Worm (Caenorhabditis elegans): Measurements from ENCODE around the gene nft-1.

The nft-1 gene

ce11 chrIII:11946062-11946749, 22.5 kb downstream of the nft-1 start (continued):
- TF ChIP-seq lin-39 (tag; optimal IDR thresholded peaks at IDR 0.05) (peak; percentile 90), lin-13 (GFP tag; optimal IDR thresholded peaks at IDR 0.05) (peak; percentile 83), hpl-2 (GFP tag; optimal IDR thresholded peaks at IDR 0.05) (no peak), C34B4.2 (tag; optimal IDR thresholded peaks at IDR 0.05) (peak; percentile 66), unc-62 (GFP tag; optimal IDR thresholded peaks at IDR 0.05) (no peak), lir-3 (tag; optimal IDR thresholded peaks at IDR 0.05; ENCODE audit: poor library complexity) (peak; percentile 99), F16B12.6 (tag; optimal IDR thresholded peaks at IDR 0.05) (peak; percentile 61), sup-37 (GFP tag; optimal IDR thresholded peaks at IDR 0.05) (peak; percentile 93), jun-1 (tag; optimal IDR thresholded peaks at IDR 0.05) (peak; percentile 69), tbx-2 (tag; optimal IDR thresholded peaks at IDR 0.05) (peak; percentile 99), pax-3 (tag; optimal IDR thresholded peaks at IDR 0.05) (peak; percentile 99), zip-4 (GFP tag; optimal IDR thresholded peaks at IDR 0.05) (peak; percentile 91), unc-98 (GFP tag; IDR thresholded peaks at IDR 0.05) (peak; percentile 98), alr-1 (tag; optimal IDR thresholded peaks at IDR 0.05; ENCODE audit: borderline replicate concordance) (no peak), ces-1 (GFP tag; optimal IDR thresholded peaks at IDR 0.05) (no peak), grh-1 (GFP tag; IDR thresholded peaks at IDR 0.05) (peak; percentile 82), egl-13 (tag; optimal IDR thresholded peaks at IDR 0.05) (peak; percentile 100), ceh-88 (GFP tag; IDR thresholded peaks at IDR 0.05) (peak; percentile 90), elt-2 (tag; optimal IDR thresholded peaks at IDR 0.05) (peak; percentile 90), nhr-76 (tag; optimal IDR thresholded peaks at IDR 0.05) (no peak), dsc-1 (tag; optimal IDR thresholded peaks at IDR 0.05) (peak; percentile 99), nhr-11 (tag; optimal IDR thresholded peaks at IDR 0.05) (peak; percentile 64), sox-4 (tag; optimal IDR thresholded peaks at IDR 0.05) (peak; percentile 99), nhr-90 (tag; optimal IDR thresholded peaks at IDR 0.05; ENCODE audit: poor library complexity) (peak; percentile 99), tlp-1 (tag; optimal IDR thresholded peaks at IDR 0.05) (no peak), fkh-4 (tag; optimal IDR thresholded peaks at IDR 0.05; ENCODE audit: borderline replicate concordance) (peak; percentile 100), fos-1 (tag; optimal IDR thresholded peaks at IDR 0.05) (peak; percentile 66), lin-35 (GFP tag; optimal IDR thresholded peaks at IDR 0.05) (peak; percentile 71 to 77), nhr-237 (tag; optimal IDR thresholded peaks at IDR 0.05) (peak; percentile 3), ama-1 (optimal IDR thresholded peaks at IDR 0.05) (peak; percentile 76), nhr-85 (tag) (peak; percentile 99), rnt-1 (tag; optimal IDR thresholded peaks at IDR 0.05) (peak; percentile 100), nhr-19 (GFP tag; conservative IDR thresholded peaks at IDR 0.05) (peak; percentile 95)

ce11 chrIII:11946973-11947372, 23.3 kb downstream of the nft-1 start, which contains the start of gene Y56A3A.7:
Gene Y56A3A.7, minus strand, starts transcription at chrIII:11947019.
- no peak for TF ChIP-seq pqm-1 (tag; optimal IDR thresholded peaks at IDR 0.05)
- no peak for TF ChIP-seq efl-1 (optimal IDR thresholded peaks at IDR 0.05)
- peak in 1 of 2 experiments; percentile 79 for TF ChIP-seq efl-1 (GFP tag; optimal IDR thresholded peaks at IDR 0.05 in 1 of 2)

- TF ChIP-seq efl-1 (optimal IDR thresholded peaks at IDR 0.05), result no peak
- peak in 1 of 2 experiments; percentile 41 for TF ChIP-seq efl-1 (GFP tag; optimal IDR thresholded peaks at IDR 0.05 in 1 of 2)
- TF ChIP-seq C16A3.4 (tag; optimal IDR thresholded peaks at IDR 0.05), result peak; percentile 5
- TF ChIP-seq lin-35 (GFP tag; optimal IDR thresholded peaks at IDR 0.05), result peak in 1 of 2 experiments; percentile 47
- TF ChIP-seq mep-1 (tag; optimal IDR thresholded peaks at IDR 0.05), result peak; percentile 46
- no peak for TF ChIP-seq irx-1 (tag; optimal IDR thresholded peaks at IDR 0.05)
- TF ChIP-seq jun-1 (tag; optimal IDR thresholded peaks at IDR 0.05), result no peak
- TF ChIP-seq nhr-20 (tag; optimal IDR thresholded peaks at IDR 0.05), result peak; percentile 3
- peak; percentile 2 for TF ChIP-seq skn-1 (tag; optimal IDR thresholded peaks at IDR 0.05)
These were observed 23.8 kb downstream of the nft-1 start for ce11 chrIII:11947527-11947926.
